Worm (Caenorhabditis elegans) whole organism, L4 larva: ENCODE data around the gene C35C5.9.
A peak's percentile ranks its signal among the peaks of the same experiment; 100 is the strongest.

ENCODE experiments used
- F49E8.2 ChIP-seq: sonication (generic microtip); optimal IDR thresholded peaks from 2 replicates; lab custom pipeline; 2016; ENCODE audit warnings: missing compliant biosample characterization, mild to moderate bottlenecking, missing genetic modification characterization, borderline replicate concordance
- Y75B8A.6 ChIP-seq: fragments of 200-800 bp; sonication (Bioruptor generic); IDR thresholded peaks from 2 replicates; pipeline ENCODE4 v1.3.6; 2022; ENCODE audit warnings: missing genetic modification reagents, missing genetic modification characterization, missing compliant biosample characterization
- ZK337.2 ChIP-seq: fragments of 200-800 bp; sonication (Bioruptor generic); IDR thresholded peaks from 2 replicates; pipeline ENCODE4 v1.3.6; 2022; ENCODE audit warnings: missing genetic modification reagents, missing genetic modification characterization, missing compliant biosample characterization
- ctbp-1 ChIP-seq: fragments of 200-800 bp; sonication (Bioruptor generic); IDR thresholded peaks from 2 replicates; pipeline ENCODE4 v1.3.6; 2022; ENCODE audit warnings: missing genetic modification reagents, missing genetic modification characterization, missing compliant biosample characterization
- daf-12 ChIP-seq: fragments of 150-350 bp; optimal IDR thresholded peaks from 2 replicates; lab custom pipeline; 2014; ENCODE audit warnings: missing biosample characterization, missing genetic modification reagents, missing genetic modification characterization
- daf-16 ChIP-seq, 3 experiments: sonication (generic microtip); optimal IDR thresholded peaks; 2 replicates each; lab custom pipeline; 2016 to 2017; ENCODE audit warnings: missing genetic modification characterization in 3 of 3, missing genetic modification reagents in 3 of 3, mild to moderate bottlenecking in 2 of 3, missing compliant biosample characterization in 2 of 3, missing biosample characterization in 1 of 3, moderate library complexity in 1 of 3
- dmd-6 ChIP-seq: fragments of 200-800 bp; sonication (Bioruptor generic); IDR thresholded peaks from 2 replicates; pipeline ENCODE4 v1.3.6; 2022; ENCODE audit warnings: missing genetic modification reagents, missing genetic modification characterization, missing compliant biosample characterization
- dmd-9 ChIP-seq: fragments of 200-800 bp; sonication (Bioruptor generic); IDR thresholded peaks from 2 replicates; pipeline ENCODE4 v1.3.6; 2022; ENCODE audit warnings: missing genetic modification reagents, missing genetic modification characterization, missing compliant biosample characterization
- dve-1 ChIP-seq: sonication (generic microtip); optimal IDR thresholded peaks from 2 replicates; lab custom pipeline; 2017; ENCODE audit warnings: antibody characterized with exemption, mild to moderate bottlenecking, missing genetic modification characterization, missing compliant biosample characterization; ENCODE audit not compliant: insufficient read depth
- hlh-11 ChIP-seq: fragments of 200-800 bp; sonication (Bioruptor generic); optimal IDR thresholded peaks from 2 replicates; lab custom pipeline; 2018; ENCODE audit warnings: mild to moderate bottlenecking, missing genetic modification characterization, missing compliant biosample characterization
- hlh-30 ChIP-seq: sonication (generic microtip); optimal IDR thresholded peaks from 2 replicates; lab custom pipeline; 2017; ENCODE audit warnings: antibody characterized with exemption, mild to moderate bottlenecking, missing genetic modification characterization, missing compliant biosample characterization; ENCODE audit not compliant: insufficient read depth
- lin-13 ChIP-seq: fragments of 150-350 bp; optimal IDR thresholded peaks from 2 replicates; lab custom pipeline; 2014; ENCODE audit warnings: missing biosample characterization, missing genetic modification reagents, missing genetic modification characterization
- madf-5 ChIP-seq, 2 experiments: fragments of 200-800 bp; sonication (Bioruptor generic); IDR thresholded peaks; 2 replicates each; pipeline ENCODE4 v1.3.6; 2022; ENCODE audit warnings: missing compliant biosample characterization in 2 of 2, missing genetic modification characterization in 2 of 2
- mdt-29 ChIP-seq: fragments of 200-800 bp; sonication (Bioruptor generic); IDR thresholded peaks from 2 replicates; pipeline ENCODE4 v1.3.6; 2022; ENCODE audit warnings: missing genetic modification reagents, missing genetic modification characterization, missing compliant biosample characterization
- mep-1 ChIP-seq: fragments of 150-350 bp; sonication (generic microtip); optimal IDR thresholded peaks from 3 replicates; lab custom pipeline; 2014; ENCODE audit warnings: missing biosample characterization, missing genetic modification characterization
- mes-2 ChIP-seq: sonication (generic microtip); optimal IDR thresholded peaks from 2 replicates; lab custom pipeline; 2016; ENCODE audit warnings: missing genotype, mild to moderate bottlenecking, missing genetic modification characterization, missing compliant biosample characterization; ENCODE audit not compliant: poor library complexity, severe bottlenecking
- mxl-3 ChIP-seq: fragments of 200-800 bp; sonication (Bioruptor generic); optimal IDR thresholded peaks from 2 replicates; lab custom pipeline; 2018; ENCODE audit warnings: mild to moderate bottlenecking, missing genetic modification characterization, missing compliant biosample characterization
- nhr-25 ChIP-seq: sonication (generic microtip); optimal IDR thresholded peaks from 2 replicates; lab custom pipeline; 2017; ENCODE audit warnings: missing genetic modification characterization, mild to moderate bottlenecking, missing compliant biosample characterization, antibody characterized with exemption, moderate library complexity, borderline replicate concordance; ENCODE audit not compliant: insufficient read depth
- nhr-28 ChIP-seq: fragments of 150-350 bp; optimal IDR thresholded peaks from 2 replicates; lab custom pipeline; 2014; ENCODE audit warnings: missing biosample characterization, missing genetic modification characterization
- php-3 ChIP-seq: fragments of 200-800 bp; sonication (Bioruptor generic); IDR thresholded peaks from 2 replicates; pipeline ENCODE4 v1.3.6; 2022; ENCODE audit warnings: missing genetic modification reagents, missing genetic modification characterization, missing compliant biosample characterization
- pqm-1 ChIP-seq: sonication (generic microtip); optimal IDR thresholded peaks from 2 replicates; lab custom pipeline; 2017; ENCODE audit warnings: missing biosample characterization, missing genetic modification characterization
- spr-1 ChIP-seq: sonication (generic microtip); optimal IDR thresholded peaks from 2 replicates; lab custom pipeline; 2016; ENCODE audit warnings: mild to moderate bottlenecking, missing genetic modification characterization, missing compliant biosample characterization
- tra-1 ChIP-seq: fragments of 200-800 bp; sonication (Bioruptor generic); IDR thresholded peaks from 2 replicates; pipeline ENCODE4 v1.3.6; 2022; ENCODE audit warnings: missing genetic modification reagents, missing genetic modification characterization, missing compliant biosample characterization
- unc-62 ChIP-seq, 3 experiments: fragments of 150-350 bp in 1 of 3; sonication (generic microtip); optimal IDR thresholded peaks in 2 of 3; peaks in 1 of 3; 1 replicate in 1 of 3; 2 replicates in 2 of 3; lab custom pipeline; 2014 to 2017; ENCODE audit warnings: missing biosample characterization in 3 of 3, missing genetic modification characterization in 3 of 3, missing genetic modification reagents in 3 of 3, missing genotype in 1 of 3
- vab-7 ChIP-seq: fragments of 200-800 bp; sonication (Bioruptor generic); IDR thresholded peaks from 2 replicates; pipeline ENCODE4 v1.3.6; 2022; ENCODE audit warnings: missing genetic modification reagents, missing genetic modification characterization, missing compliant biosample characterization
- ztf-7 ChIP-seq: fragments of 150-350 bp; optimal IDR thresholded peaks from 2 replicates; lab custom pipeline; 2014; ENCODE audit warnings: missing biosample characterization, missing genetic modification characterization

The C35C5.9 gene

ce11 chrX:11498871-11499270 is 37.5 kb upstream of the C35C5.9 start (continued):
- TF ChIP-seq nhr-28 (peak; percentile 88), nhr-25 (tag; lab: Kevin White, UChicago) (no peak), mes-2 (tag; lab: Kevin White, UChicago) (no peak), dmd-6 (GFP tag; lab: Robert Waterston, UW) (peak; percentile 27; the same call in 1 of the 2 replicates), ctbp-1 (GFP tag; lab: Robert Waterston, UW) (no peak), Y75B8A.6 (GFP tag; lab: Robert Waterston, UW) (no peak), mdt-29 (GFP tag; lab: Robert Waterston, UW) (no peak), daf-12 (tag; lab: Kevin White, UChicago) (no peak), spr-1 (tag; lab: Kevin White, UChicago) (no peak), ztf-7 (tag; lab: Kevin White, UChicago) (no peak)

ce11 chrX:11499738-11500137 is 36.6 kb upstream of the C35C5.9 start, which contains the start of gene T25C12.3:
Gene T25C12.3 (minus strand): TSS chrX:11499999.
- TF ChIP-seq pqm-1: peak; percentile 82
- TF ChIP-seq dmd-6 (GFP tag; lab: Robert Waterston, UW): peak; percentile 76
- peak; percentile 43 for TF ChIP-seq tra-1 (GFP tag; lab: Robert Waterston, UW)
- TF ChIP-seq daf-16 (GFP tag; optimal IDR thresholded peaks at IDR 0.05; lab: Kevin White, UChicago): no peak
- peak; percentile 18 for TF ChIP-seq daf-16 (tag; optimal IDR thresholded peaks at IDR 0.05; lab: Kevin White, UChicago)
- TF ChIP-seq nhr-28: peak; percentile 47
- TF ChIP-seq ZK337.2: no peak
- peak; percentile 51 for TF ChIP-seq hlh-11 (tag; lab: Kevin White, UChicago)
- peak; percentile 50 for TF ChIP-seq mxl-3 (GFP tag; lab: Kevin White, UChicago)
- no peak for TF ChIP-seq dmd-9 (GFP tag; lab: Robert Waterston, UW)
- TF ChIP-seq ctbp-1 (GFP tag; lab: Robert Waterston, UW): no peak
- TF ChIP-seq php-3 (GFP tag; lab: Robert Waterston, UW): peak; percentile 64; the same call in 1 of the 2 replicates
- peak in 1 of 2 experiments; percentile 72 for TF ChIP-seq unc-62 (GFP tag; optimal IDR thresholded peaks at IDR 0.05 in 1 of 2; lab: Kevin White, UChicago)
- no peak for TF ChIP-seq unc-62 (tag; optimal IDR thresholded peaks at IDR 0.05; lab: Kevin White, UChicago)
- TF ChIP-seq dve-1 (tag; lab: Kevin White, UChicago): peak; percentile 40
- TF ChIP-seq, all 104 proteins: peak for 10

- peak; percentile 7 for TF ChIP-seq mep-1 (tag; lab: Kevin White, UChicago)
- TF ChIP-seq php-3 (GFP tag; lab: Robert Waterston, UW): 0 out of 2 replicates have a peak, but pooled peaks have one; percentile 23
- TF ChIP-seq daf-16 (GFP tag; optimal IDR thresholded peaks at IDR 0.05; lab: Kevin White, UChicago): no peak
- peak; percentile 60 for TF ChIP-seq daf-16 (tag; optimal IDR thresholded peaks at IDR 0.05; lab: Kevin White, UChicago)
- TF ChIP-seq vab-7 (GFP tag; lab: Robert Waterston, UW): no peak
- no peak for TF ChIP-seq lin-13 (GFP tag; lab: Kevin White, UChicago)
- TF ChIP-seq dve-1 (tag; lab: Kevin White, UChicago): peak; percentile 39
- peak; percentile 48 for TF ChIP-seq pqm-1
- peak; percentile 41; the same call in 1 of the 2 replicates for TF ChIP-seq dmd-6 (GFP tag; lab: Robert Waterston, UW)
- TF ChIP-seq madf-5 (GFP tag; IDR thresholded peaks at IDR 0.05; lab: Robert Waterston, UW): no peak
- TF ChIP-seq nhr-28: peak; percentile 69
Measured at ce11 chrX:11500589-11500988, 35.8 kb upstream of the C35C5.9 start.

ce11 chrX:11501967-11502366 is 34.4 kb upstream of the C35C5.9 start, which contains the start of gene F29G6.1:
Gene F29G6.1 (plus strand): TSS chrX:11502267.
- TF ChIP-seq unc-62 (GFP tag; optimal IDR thresholded peaks at IDR 0.05 in 1 of 2; lab: Kevin White, UChicago) (peak in 1 of 2 experiments; percentile 42), unc-62 (tag; optimal IDR thresholded peaks at IDR 0.05; lab: Kevin White, UChicago) (no peak), hlh-30 (tag; lab: Kevin White, UChicago) (no peak)

ce11 chrX:11507836-11508235 is 28.5 kb upstream of the C35C5.9 start:
- TF ChIP-seq F49E8.2 (no peak), unc-62 (GFP tag; optimal IDR thresholded peaks at IDR 0.05 in 1 of 2; lab: Kevin White, UChicago) (peak in 1 of 2 experiments; percentile 91), unc-62 (tag; optimal IDR thresholded peaks at IDR 0.05; lab: Kevin White, UChicago) (no peak)
